Worm (Caenorhabditis elegans) whole organism, L1 larva: ENCODE measurements around the gene nhr-184.

Source experiments
- F16B12.6 ChIP-seq: fragments of 150-350 bp; optimal IDR thresholded peaks from 2 replicates; lab custom pipeline; 2014; ENCODE audit warnings: missing biosample characterization, missing genetic modification characterization
- ama-1 ChIP-seq: fragments of 150-350 bp; optimal IDR thresholded peaks from 2 replicates; lab custom pipeline; 2014
- blmp-1 ChIP-seq: fragments of 150-350 bp; optimal IDR thresholded peaks from 2 replicates; lab custom pipeline; 2014; ENCODE audit warnings: missing biosample characterization, missing genetic modification characterization
- ceh-82 ChIP-seq, 3 experiments: fragments of 150-350 bp in 1 of 3; sonication (generic microtip) in 2 of 3; optimal IDR thresholded peaks; 2 replicates each; lab custom pipeline; 2014 to 2017; ENCODE audit warnings: missing biosample characterization in 3 of 3, missing genetic modification characterization in 3 of 3
- ceh-88 ChIP-seq: fragments of 200-800 bp; sonication (Bioruptor generic); IDR thresholded peaks from 2 replicates; pipeline ENCODE4 v1.3.6; 2022; ENCODE audit warnings: missing genetic modification characterization, missing compliant biosample characterization
- ceh-90 ChIP-seq: sonication (generic microtip); optimal IDR thresholded peaks from 2 replicates; lab custom pipeline; 2016; ENCODE audit warnings: missing genetic modification characterization, missing compliant biosample characterization
- dpl-1 ChIP-seq, 3 experiments: fragments of 150-350 bp in 2 of 3; sonication (generic microtip) in 1 of 3; optimal IDR thresholded peaks; 2 replicates each; lab custom pipeline; 2014 to 2017; ENCODE audit warnings: missing biosample characterization in 3 of 3, missing genetic modification characterization in 3 of 3, missing genetic modification reagents in 3 of 3
- efl-1 ChIP-seq, 4 experiments: fragments of 150-350 bp; optimal IDR thresholded peaks in 3 of 4; peaks in 1 of 4; 1 replicate in 1 of 4; 2 replicates in 3 of 4; lab custom pipeline; 2014; ENCODE audit warnings: missing biosample characterization in 2 of 4, missing genetic modification characterization in 2 of 4, missing genetic modification reagents in 2 of 4
- efl-3 ChIP-seq: fragments of 200-800 bp; sonication (Bioruptor generic); optimal IDR thresholded peaks from 2 replicates; lab custom pipeline; 2018; ENCODE audit warnings: mild to moderate bottlenecking, missing genetic modification characterization, missing compliant biosample characterization
- egl-27 ChIP-seq, 2 experiments: fragments of 150-350 bp in 1 of 2; sonication (generic microtip); optimal IDR thresholded peaks; 3 replicates each; lab custom pipeline; 2017 to 2018; ENCODE audit warnings: missing biosample characterization in 2 of 2, missing genetic modification characterization in 2 of 2, missing genetic modification reagents in 2 of 2
- elt-2 ChIP-seq: sonication (generic microtip); optimal IDR thresholded peaks from 2 replicates; lab custom pipeline; 2016; ENCODE audit warnings: missing genetic modification characterization, mild to moderate bottlenecking, inconsistent platforms, missing compliant biosample characterization, missing genetic modification reagents
- elt-3 ChIP-seq, 6 experiments: fragments of 150-350 bp in 1 of 6; sonication (generic microtip); optimal IDR thresholded peaks; 2 replicates each; lab custom pipeline; 2017 to 2018; ENCODE audit warnings: missing biosample characterization in 6 of 6, missing genetic modification characterization in 6 of 6, inconsistent platforms in 1 of 6
- ets-5 ChIP-seq: fragments of 200-800 bp; sonication (Bioruptor generic); IDR thresholded peaks from 2 replicates; pipeline ENCODE4 v1.3.6; 2022; ENCODE audit warnings: missing genetic modification characterization, missing compliant biosample characterization
- fkh-10 ChIP-seq: sonication (generic microtip); optimal IDR thresholded peaks from 2 replicates; lab custom pipeline; 2017; ENCODE audit warnings: missing biosample characterization, missing genetic modification reagents, missing genetic modification characterization
- fkh-8 ChIP-seq: sonication (generic microtip); optimal IDR thresholded peaks from 2 replicates; lab custom pipeline; 2016; ENCODE audit warnings: mild to moderate bottlenecking, missing genetic modification characterization, missing compliant biosample characterization
- irx-1 ChIP-seq: sonication (generic microtip); optimal IDR thresholded peaks from 2 replicates; lab custom pipeline; 2016; ENCODE audit warnings: missing genetic modification characterization, missing compliant biosample characterization
- isw-1 ChIP-seq: fragments of 200-800 bp; sonication (Bioruptor generic); IDR thresholded peaks from 2 replicates; pipeline ENCODE4 v1.3.6; 2022; ENCODE audit warnings: missing genetic modification characterization, missing compliant biosample characterization
- lin-13 ChIP-seq: fragments of 150-350 bp; optimal IDR thresholded peaks from 2 replicates; lab custom pipeline; 2014; ENCODE audit warnings: missing biosample characterization, missing genetic modification reagents, missing genetic modification characterization
- lin-14 ChIP-seq: fragments of 200-800 bp; sonication (Bioruptor generic); optimal IDR thresholded peaks from 2 replicates; lab custom pipeline; 2018; ENCODE audit warnings: mild to moderate bottlenecking, missing genetic modification characterization, moderate library complexity, missing compliant biosample characterization
- lin-35 ChIP-seq, 2 experiments: fragments of 150-350 bp; optimal IDR thresholded peaks; 2 replicates each; lab custom pipeline; 2014; ENCODE audit warnings: missing biosample characterization in 2 of 2, missing genetic modification characterization in 2 of 2, missing genetic modification reagents in 2 of 2
- lin-39 ChIP-seq: fragments of 150-350 bp; optimal IDR thresholded peaks from 2 replicates; lab custom pipeline; 2014; ENCODE audit warnings: missing biosample characterization, missing genetic modification reagents, missing genetic modification characterization
- lir-3 ChIP-seq: sonication (generic microtip); optimal IDR thresholded peaks from 2 replicates; lab custom pipeline; 2016; ENCODE audit warnings: mild to moderate bottlenecking, missing genetic modification characterization, moderate library complexity, missing compliant biosample characterization; ENCODE audit not compliant: poor library complexity
- lsy-2 ChIP-seq, 2 experiments: fragments of 150-350 bp; optimal IDR thresholded peaks; 2 replicates each; lab custom pipeline; 2014; ENCODE audit warnings: missing biosample characterization in 2 of 2, missing genetic modification characterization in 2 of 2
- mab-9 ChIP-seq: fragments of 200-800 bp; sonication (Bioruptor generic); IDR thresholded peaks from 2 replicates; pipeline ENCODE4 v1.3.6; 2022; ENCODE audit warnings: missing genetic modification reagents, missing genetic modification characterization, missing compliant biosample characterization
- mef-2 ChIP-seq: fragments of 150-350 bp; optimal IDR thresholded peaks from 2 replicates; lab custom pipeline; 2014; ENCODE audit warnings: missing biosample characterization, missing genetic modification characterization
- mep-1 ChIP-seq: fragments of 150-350 bp; optimal IDR thresholded peaks from 2 replicates; lab custom pipeline; 2014; ENCODE audit warnings: missing biosample characterization, missing genetic modification characterization
- nhr-11 ChIP-seq: fragments of 150-350 bp; optimal IDR thresholded peaks from 2 replicates; lab custom pipeline; 2014; ENCODE audit warnings: missing biosample characterization, missing genetic modification characterization
- nhr-12 ChIP-seq: sonication (generic microtip); optimal IDR thresholded peaks from 2 replicates; lab custom pipeline; 2017; ENCODE audit warnings: missing biosample characterization, missing genetic modification characterization
- nhr-20 ChIP-seq: sonication (generic microtip); optimal IDR thresholded peaks from 2 replicates; lab custom pipeline; 2016; ENCODE audit warnings: mild to moderate bottlenecking, missing genetic modification characterization, missing compliant biosample characterization
- nhr-237 ChIP-seq: fragments of 150-350 bp; optimal IDR thresholded peaks from 2 replicates; lab custom pipeline; 2014; ENCODE audit warnings: missing biosample characterization, missing genetic modification characterization
- nhr-28 ChIP-seq: fragments of 150-350 bp; optimal IDR thresholded peaks from 2 replicates; lab custom pipeline; 2014; ENCODE audit warnings: missing biosample characterization, missing genetic modification characterization
- nhr-47 ChIP-seq: sonication (generic microtip); optimal IDR thresholded peaks from 2 replicates; lab custom pipeline; 2016; ENCODE audit warnings: mild to moderate bottlenecking, missing genetic modification characterization, moderate library complexity, missing compliant biosample characterization
- nhr-71 ChIP-seq: sonication (generic microtip); optimal IDR thresholded peaks from 2 replicates; lab custom pipeline; 2016; ENCODE audit warnings: mild to moderate bottlenecking, missing genetic modification characterization, moderate library complexity, missing compliant biosample characterization
- nhr-77 ChIP-seq: fragments of 150-350 bp; optimal IDR thresholded peaks from 2 replicates; lab custom pipeline; 2014; ENCODE audit warnings: missing biosample characterization, missing genetic modification characterization
- nhr-84 ChIP-seq: sonication (generic microtip); optimal IDR thresholded peaks from 2 replicates; lab custom pipeline; 2017; ENCODE audit warnings: missing biosample characterization, missing genetic modification characterization
- nhr-85 ChIP-seq: sonication (generic microtip); peaks from one replicate; lab custom pipeline; 2016; ENCODE audit warnings: missing genetic modification characterization, inconsistent platforms, missing compliant biosample characterization
- nhr-90 ChIP-seq: sonication (generic microtip); optimal IDR thresholded peaks from 2 replicates; lab custom pipeline; 2016; ENCODE audit warnings: mild to moderate bottlenecking, missing genetic modification characterization, missing compliant biosample characterization; ENCODE audit not compliant: poor library complexity
- pqm-1 ChIP-seq: sonication (generic microtip); optimal IDR thresholded peaks from 3 replicates; lab custom pipeline; 2017; ENCODE audit warnings: missing biosample characterization, missing genetic modification characterization
- snu-23 ChIP-seq: sonication (generic microtip); optimal IDR thresholded peaks from 2 replicates; lab custom pipeline; 2016; ENCODE audit warnings: missing genetic modification characterization, missing compliant biosample characterization
- sptf-1 ChIP-seq: fragments of 150-350 bp; optimal IDR thresholded peaks from 2 replicates; lab custom pipeline; 2014; ENCODE audit warnings: missing biosample characterization, missing genetic modification characterization
- swsn-7 ChIP-seq: sonication (generic microtip); optimal IDR thresholded peaks from 2 replicates; lab custom pipeline; 2016; ENCODE audit warnings: missing genetic modification characterization, missing compliant biosample characterization
- unc-62 ChIP-seq: fragments of 150-350 bp; optimal IDR thresholded peaks from 2 replicates; lab custom pipeline; 2014; ENCODE audit warnings: missing biosample characterization, missing genetic modification reagents, missing genetic modification characterization
- vab-15 ChIP-seq: sonication (generic microtip); optimal IDR thresholded peaks from 2 replicates; lab custom pipeline; 2017; ENCODE audit warnings: missing genotype, mild to moderate bottlenecking, missing genetic modification characterization, missing compliant biosample characterization
- xbp-1 ChIP-seq: sonication (generic microtip); optimal IDR thresholded peaks from 2 replicates; lab custom pipeline; 2016; ENCODE audit warnings: missing genetic modification characterization, missing compliant biosample characterization

The nhr-184 gene

DNA sequence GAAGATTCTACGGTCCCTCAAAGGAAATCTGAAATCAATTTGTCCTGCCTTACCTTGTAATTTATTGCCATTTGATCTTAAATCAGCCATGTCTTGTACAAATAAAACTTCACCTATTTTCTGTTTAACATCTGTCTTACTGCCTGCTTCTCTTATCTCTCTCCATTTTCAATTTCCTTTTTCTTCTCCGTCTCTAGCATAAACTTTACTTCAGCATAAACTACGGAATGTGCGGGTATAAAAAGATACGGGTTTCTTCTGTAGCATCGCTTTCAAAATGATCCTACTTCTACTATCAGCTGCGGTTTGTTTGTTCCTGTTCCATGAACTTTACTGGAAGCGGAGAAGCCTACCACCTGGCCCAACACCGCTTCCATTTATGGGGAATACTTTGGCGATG lies 30.5 kb upstream of the nhr-184 start, which contains the start of gene cyp-33C5 (continued):
- TF ChIP-seq nhr-85 (tag; lab: Kevin White, UChicago) (peak; percentile 67), nhr-12 (tag; lab: Kevin White, UChicago) (no peak), nhr-90 (tag; lab: Kevin White, UChicago) (no peak), nhr-84 (no peak), nhr-237 (tag; lab: Kevin White, UChicago) (no peak), xbp-1 (no peak), isw-1 (GFP tag; lab: Robert Waterston, UW) (no peak), egl-27 (tag; optimal IDR thresholded peaks at IDR 0.05; lab: Kevin White, UChicago) (no peak), efl-1 (optimal IDR thresholded peaks at IDR 0.05; lab: Kevin White, UChicago) (peak; percentile 43 to 59), efl-1 (GFP tag; optimal IDR thresholded peaks at IDR 0.05 in 1 of 2; lab: Kevin White, UChicago) (peak in 1 of 2 experiments; percentile 92)

- TF ChIP-seq efl-3 (GFP tag; lab: Kevin White, UChicago) (no peak), mab-9 (GFP tag; lab: Robert Waterston, UW) (no peak), nhr-71 (no peak), lin-14 (GFP tag; lab: Kevin White, UChicago) (peak; percentile 56), mef-2 (tag; lab: Kevin White, UChicago) (no peak), blmp-1 (tag; lab: Kevin White, UChicago) (peak; percentile 48), nhr-20 (peak; percentile 17), nhr-28 (tag; lab: Kevin White, UChicago) (no peak), elt-3 (tag; optimal IDR thresholded peaks at IDR 0.05; lab: Kevin White, UChicago) (peak in 1 of 6 experiments; percentile 21), nhr-84 (no peak)
Observed at ce11 chrV:2242630-2243029, 28.4 kb upstream of the nhr-184 start, which contains the start of gene cyp-33C3. cyp-33C3 (plus strand) TSS chrV:2242778.

- TF ChIP-seq lin-35 (GFP tag; optimal IDR thresholded peaks at IDR 0.05; lab: Kevin White, UChicago) = peak in 1 of 2 experiments; percentile 23
- peak; percentile 71 for TF ChIP-seq nhr-20
- peak in 2 of 6 experiments; percentile 5 to 74 for TF ChIP-seq elt-3 (tag; optimal IDR thresholded peaks at IDR 0.05; lab: Kevin White, UChicago)
- TF ChIP-seq nhr-84 = no peak
Observed at ce11 chrV:2238012-2238411, 23.7 kb upstream of the nhr-184 start.

ce11 chrV:2235848-2236247 lies 21.6 kb upstream of the nhr-184 start, which contains the start of gene cyp-33C4:
cyp-33C4 (plus strand) TSS chrV:2236140.
- TF ChIP-seq ceh-90 (tag; lab: Kevin White, UChicago) (no peak), fkh-8 (tag; lab: Kevin White, UChicago) (peak; percentile 55), nhr-11 (tag; lab: Kevin White, UChicago) (no peak), mef-2 (tag; lab: Kevin White, UChicago) (no peak), mep-1 (tag; lab: Kevin White, UChicago) (peak; percentile 13), lin-39 (tag; lab: Kevin White, UChicago) (no peak), fkh-10 (GFP tag; lab: Kevin White, UChicago) (no peak), efl-3 (GFP tag; lab: Kevin White, UChicago) (no peak), lin-13 (no peak), ets-5 (GFP tag; lab: Robert Waterston, UW) (no peak), nhr-28 (tag; lab: Kevin White, UChicago) (no peak), nhr-20 (peak; percentile 86), dpl-1 (GFP tag; optimal IDR thresholded peaks at IDR 0.05; lab: Kevin White, UChicago) (peak in 1 of 3 experiments; percentile 26), swsn-7 (tag; lab: Kevin White, UChicago) (peak; percentile 34), ceh-82 (tag; optimal IDR thresholded peaks at IDR 0.05; lab: Kevin White, UChicago) (peak in 1 of 3 experiments; percentile 20), pqm-1 (tag; lab: Kevin White, UChicago) (no peak), sptf-1 (no peak), blmp-1 (tag; lab: Kevin White, UChicago) (peak; percentile 80), irx-1 (no peak), unc-62 (no peak), lir-3 (tag; lab: Kevin White, UChicago) (no peak), lsy-2 (tag; optimal IDR thresholded peaks at IDR 0.05; lab: Kevin White, UChicago) (peak in 1 of 2 experiments; percentile 42), ama-1 (lab: Kevin White, UChicago) (no peak), nhr-47 (tag; lab: Kevin White, UChicago) (peak; percentile 33), nhr-71 (peak; percentile 58), snu-23 (GFP tag; lab: Kevin White, UChicago) (peak; percentile 60), F16B12.6 (no peak), nhr-77 (tag; lab: Kevin White, UChicago) (no peak), lin-35 (GFP tag; optimal IDR thresholded peaks at IDR 0.05; lab: Kevin White, UChicago) (peak in 1 of 2 experiments; percentile 35), nhr-237 (tag; lab: Kevin White, UChicago) (no peak), efl-1 (optimal IDR thresholded peaks at IDR 0.05; lab: Kevin White, UChicago) (peak; percentile 26 to 48), efl-1 (GFP tag; optimal IDR thresholded peaks at IDR 0.05 in 1 of 2; lab: Kevin White, UChicago) (peak; percentile 13 to 82), vab-15 (tag; lab: Kevin White, UChicago) (no peak), ceh-88 (GFP tag; lab: Robert Waterston, UW) (no peak), elt-2 (tag; lab: Kevin White, UChicago) (peak; percentile 18)
